Worm (Caenorhabditis elegans) whole organism, late embryonic: ENCODE measurements around the gene nhx-4.

Source experiments
- C08G9.2 ChIP-seq: sonication (generic microtip); optimal IDR thresholded peaks from 2 replicates; lab custom pipeline; 2016; ENCODE audit warnings: mild to moderate bottlenecking, missing genetic modification characterization, moderate library complexity, missing compliant biosample characterization
- C38D4.7 ChIP-seq: fragments of 200-800 bp; sonication (Bioruptor generic); optimal IDR thresholded peaks from 2 replicates; lab custom pipeline; 2018; ENCODE audit warnings: mild to moderate bottlenecking, missing genetic modification characterization, moderate library complexity, missing compliant biosample characterization
- F13H6.1 ChIP-seq: sonication (generic microtip); optimal IDR thresholded peaks from 2 replicates; lab custom pipeline; 2016; ENCODE audit warnings: missing genetic modification characterization, missing compliant biosample characterization
- K02D7.2 ChIP-seq: sonication (generic microtip); optimal IDR thresholded peaks from 2 replicates; lab custom pipeline; 2017; ENCODE audit warnings: mild to moderate bottlenecking, missing genetic modification characterization, missing compliant biosample characterization
- K09A11.1 ChIP-seq: sonication (generic microtip); optimal IDR thresholded peaks from 2 replicates; lab custom pipeline; 2017; ENCODE audit warnings: antibody characterized with exemption, mild to moderate bottlenecking, missing genetic modification characterization, missing compliant biosample characterization; ENCODE audit not compliant: insufficient read depth
- Y22D7AL.16 ChIP-seq: sonication (generic microtip); optimal IDR thresholded peaks from 2 replicates; lab custom pipeline; 2016; ENCODE audit warnings: missing genetic modification characterization, missing compliant biosample characterization
- ahr-1 ChIP-seq: sonication (generic microtip); optimal IDR thresholded peaks from 2 replicates; lab custom pipeline; 2016; ENCODE audit warnings: missing genetic modification characterization, missing compliant biosample characterization
- ceh-19 ChIP-seq: fragments of 200-800 bp; sonication (Bioruptor generic); optimal IDR thresholded peaks from 2 replicates; lab custom pipeline; 2018; ENCODE audit warnings: mild to moderate bottlenecking, missing genetic modification characterization, missing compliant biosample characterization
- ceh-22 ChIP-seq: sonication (generic microtip); optimal IDR thresholded peaks from 2 replicates; lab custom pipeline; 2017; ENCODE audit warnings: missing biosample characterization, missing genetic modification characterization
- ceh-30 ChIP-seq: fragments of 150-350 bp; optimal IDR thresholded peaks from 2 replicates; lab custom pipeline; 2014; ENCODE audit warnings: missing biosample characterization, missing genetic modification characterization
- ceh-48 ChIP-seq: sonication (generic microtip); optimal IDR thresholded peaks from 2 replicates; lab custom pipeline; 2016; ENCODE audit warnings: missing genetic modification characterization, inconsistent platforms, missing compliant biosample characterization
- ceh-6 ChIP-seq: fragments of 200-800 bp; sonication (Bioruptor generic); optimal IDR thresholded peaks from 2 replicates; lab custom pipeline; 2018; ENCODE audit warnings: mild to moderate bottlenecking, missing genetic modification characterization, missing compliant biosample characterization
- elt-2 ChIP-seq: sonication (generic microtip); optimal IDR thresholded peaks from 2 replicates; lab custom pipeline; 2016; ENCODE audit warnings: missing genetic modification reagents, missing genetic modification characterization, missing compliant biosample characterization
- eyg-1 ChIP-seq: sonication (generic microtip); optimal IDR thresholded peaks from 2 replicates; lab custom pipeline; 2016; ENCODE audit warnings: missing genotype, missing genetic modification characterization, missing compliant biosample characterization
- fax-1 ChIP-seq: sonication (generic microtip); optimal IDR thresholded peaks from 2 replicates; lab custom pipeline; 2016; ENCODE audit warnings: missing genotype, missing genetic modification characterization, missing compliant biosample characterization
- fkh-10 ChIP-seq: fragments of 150-350 bp; optimal IDR thresholded peaks from 2 replicates; lab custom pipeline; 2014; ENCODE audit warnings: missing biosample characterization, missing genetic modification reagents, missing genetic modification characterization
- fkh-6 ChIP-seq: sonication (generic microtip); optimal IDR thresholded peaks from 2 replicates; lab custom pipeline; 2016; ENCODE audit warnings: missing genetic modification characterization, missing compliant biosample characterization
- gmeb-2 ChIP-seq: sonication (generic microtip); optimal IDR thresholded peaks from 2 replicates; lab custom pipeline; 2016; ENCODE audit warnings: missing genetic modification characterization, inconsistent platforms, missing compliant biosample characterization
- hlh-13 ChIP-seq: fragments of 200-800 bp; sonication (Bioruptor generic); optimal IDR thresholded peaks from 2 replicates; lab custom pipeline; 2018; ENCODE audit warnings: mild to moderate bottlenecking, missing genetic modification characterization, missing compliant biosample characterization
- hlh-15 ChIP-seq: sonication (generic microtip); optimal IDR thresholded peaks from 2 replicates; lab custom pipeline; 2016; ENCODE audit warnings: missing genetic modification characterization, missing compliant biosample characterization
- hlh-30 ChIP-seq: sonication (generic microtip); optimal IDR thresholded peaks from 2 replicates; lab custom pipeline; 2017; ENCODE audit warnings: antibody characterized with exemption, missing genetic modification characterization, missing compliant biosample characterization; ENCODE audit not compliant: insufficient read depth
- hlh-6 ChIP-seq: sonication (generic microtip); optimal IDR thresholded peaks from 2 replicates; lab custom pipeline; 2016; ENCODE audit warnings: missing genotype, missing genetic modification characterization, missing compliant biosample characterization
- hlh-8 ChIP-seq: sonication (generic microtip); optimal IDR thresholded peaks from 2 replicates; lab custom pipeline; 2016; ENCODE audit warnings: missing genotype, missing genetic modification characterization, missing compliant biosample characterization
- lim-6 ChIP-seq: sonication (generic microtip); optimal IDR thresholded peaks from 2 replicates; lab custom pipeline; 2016; ENCODE audit warnings: missing genetic modification characterization, missing compliant biosample characterization
- lin-11 ChIP-seq: fragments of 200-800 bp; sonication (Bioruptor generic); optimal IDR thresholded peaks from 2 replicates; lab custom pipeline; 2018; ENCODE audit warnings: mild to moderate bottlenecking, missing genetic modification characterization, missing compliant biosample characterization
- mec-3 ChIP-seq: sonication (generic microtip); optimal IDR thresholded peaks from 2 replicates; lab custom pipeline; 2016; ENCODE audit warnings: borderline replicate concordance, missing genetic modification characterization, missing compliant biosample characterization
- nfya-1 ChIP-seq: sonication (generic microtip); optimal IDR thresholded peaks from 2 replicates; lab custom pipeline; 2017; ENCODE audit warnings: missing genetic modification characterization, mild to moderate bottlenecking, missing compliant biosample characterization, antibody characterized with exemption, moderate library complexity
- nhr-11 ChIP-seq: fragments of 150-350 bp; optimal IDR thresholded peaks from 2 replicates; lab custom pipeline; 2014; ENCODE audit warnings: missing biosample characterization, missing genetic modification characterization
- nhr-232 ChIP-seq: sonication (generic microtip); optimal IDR thresholded peaks from 2 replicates; lab custom pipeline; 2016; ENCODE audit warnings: missing genetic modification characterization, missing compliant biosample characterization
- npax-4 ChIP-seq: sonication (generic microtip); optimal IDR thresholded peaks from 2 replicates; lab custom pipeline; 2016; ENCODE audit warnings: missing genetic modification characterization, missing compliant biosample characterization
- odd-2 ChIP-seq: sonication (generic microtip); optimal IDR thresholded peaks from 2 replicates; lab custom pipeline; 2017; ENCODE audit warnings: antibody characterized with exemption, mild to moderate bottlenecking, missing genetic modification characterization, missing compliant biosample characterization
- pat-9 ChIP-seq: fragments of 200-800 bp; sonication (Bioruptor generic); optimal IDR thresholded peaks from 2 replicates; lab custom pipeline; 2018; ENCODE audit warnings: mild to moderate bottlenecking, missing genetic modification characterization, moderate library complexity, missing compliant biosample characterization
- pax-1 ChIP-seq: fragments of 150-350 bp; optimal IDR thresholded peaks from 2 replicates; lab custom pipeline; 2014; ENCODE audit warnings: missing biosample characterization, missing genetic modification characterization
- pqm-1 ChIP-seq: sonication (generic microtip); optimal IDR thresholded peaks from 2 replicates; lab custom pipeline; 2016; ENCODE audit warnings: missing genetic modification characterization, missing compliant biosample characterization
- pros-1 ChIP-seq: fragments of 150-350 bp; optimal IDR thresholded peaks from 2 replicates; lab custom pipeline; 2014; ENCODE audit warnings: missing biosample characterization, missing genetic modification reagents, missing genetic modification characterization
- ref-2 ChIP-seq: sonication (generic microtip); optimal IDR thresholded peaks from 2 replicates; lab custom pipeline; 2016; ENCODE audit warnings: missing genetic modification characterization, missing compliant biosample characterization
- rnt-1 ChIP-seq: sonication (generic microtip); optimal IDR thresholded peaks from 2 replicates; lab custom pipeline; 2016; ENCODE audit warnings: missing genetic modification characterization, missing compliant biosample characterization
- sox-2 ChIP-seq: fragments of 200-800 bp; sonication (Bioruptor generic); IDR thresholded peaks from 2 replicates; pipeline ENCODE4 v1.3.6; 2022; ENCODE audit warnings: missing genetic modification reagents, missing genetic modification characterization, missing compliant biosample characterization
- sox-4 ChIP-seq: sonication (generic microtip); optimal IDR thresholded peaks from 2 replicates; lab custom pipeline; 2017; ENCODE audit warnings: mild to moderate bottlenecking, missing genetic modification characterization, inconsistent platforms, missing compliant biosample characterization
- tbx-2 ChIP-seq: sonication (generic microtip); optimal IDR thresholded peaks from 2 replicates; lab custom pipeline; 2016; ENCODE audit warnings: missing genetic modification characterization, missing compliant biosample characterization
- unc-3 ChIP-seq, 2 experiments: fragments of 200-800 bp in 1 of 2; sonication (Bioruptor generic) in 1 of 2; sonication (generic microtip) in 1 of 2; conservative IDR thresholded peaks in 1 of 2; optimal IDR thresholded peaks in 1 of 2; 2 replicates each; pipeline versions ENCODE4 v1.3.6 to Lab custom; 2016 to 2022; ENCODE audit warnings: missing compliant biosample characterization in 2 of 2, missing genetic modification characterization in 2 of 2, missing genetic modification reagents in 1 of 2
- unc-42 ChIP-seq: sonication (generic microtip); optimal IDR thresholded peaks from 2 replicates; lab custom pipeline; 2016; ENCODE audit warnings: missing genotype, missing genetic modification characterization, missing compliant biosample characterization
- unc-55 ChIP-seq: sonication (generic microtip); optimal IDR thresholded peaks from 2 replicates; lab custom pipeline; 2017; ENCODE audit warnings: missing biosample characterization, missing genetic modification reagents, missing genetic modification characterization
- unc-86 ChIP-seq: sonication (generic microtip); optimal IDR thresholded peaks from 2 replicates; lab custom pipeline; 2016; ENCODE audit warnings: missing genetic modification characterization, missing compliant biosample characterization
- ztf-16 ChIP-seq: sonication (generic microtip); optimal IDR thresholded peaks from 2 replicates; lab custom pipeline; 2017; ENCODE audit warnings: missing genetic modification characterization, missing compliant biosample characterization

The nhx-4 gene

ce11 chrX:6899848-6900247 is 14.2 kb upstream of the nhx-4 start, which contains the start of gene F14B8.4:
Gene F14B8.4, minus strand, starts transcription at chrX:6899948.
- no peak for TF ChIP-seq ztf-16 (tag; lab: Kevin White, UChicago)
- no peak for TF ChIP-seq gmeb-2
- TF ChIP-seq Y22D7AL.16 (tag; lab: Kevin White, UChicago): no peak
- TF ChIP-seq ceh-22 (tag; lab: Kevin White, UChicago): no peak
- TF ChIP-seq nhr-11 (tag; lab: Kevin White, UChicago): no peak
- TF ChIP-seq rnt-1 (tag; lab: Kevin White, UChicago): no peak
- TF ChIP-seq odd-2 (tag; lab: Kevin White, UChicago): no peak
- TF ChIP-seq fkh-6 (tag; lab: Kevin White, UChicago): no peak
- TF ChIP-seq unc-55: no peak
- TF ChIP-seq ref-2 (tag; lab: Kevin White, UChicago): no peak
- no peak for TF ChIP-seq unc-86 (tag; lab: Kevin White, UChicago)
- no peak for TF ChIP-seq pros-1 (tag; lab: Kevin White, UChicago)
- TF ChIP-seq sox-4: no peak
- no peak for TF ChIP-seq hlh-15 (tag; lab: Kevin White, UChicago)
- no peak for TF ChIP-seq nhr-232 (tag; lab: Kevin White, UChicago)

- TF ChIP-seq npax-4: no peak
- TF ChIP-seq rnt-1 (tag; lab: Kevin White, UChicago): no peak
- TF ChIP-seq hlh-15 (tag; lab: Kevin White, UChicago): no peak
- TF ChIP-seq unc-86 (tag; lab: Kevin White, UChicago): no peak
- TF ChIP-seq unc-55: no peak
- TF ChIP-seq gmeb-2: no peak
- TF ChIP-seq K09A11.1: no peak
These were observed 13.0 kb upstream of the nhx-4 start, which contains the start of gene pes-23 for ce11 chrX:6901078-6901477. Gene pes-23, plus strand, starts transcription at chrX:6901378.

- peak; percentile 73 for TF ChIP-seq unc-3 (GFP tag; conservative IDR thresholded peaks at IDR 0.05; lab: Robert Waterston, UW)
- peak; percentile 60 for TF ChIP-seq unc-3 (tag; optimal IDR thresholded peaks at IDR 0.05; lab: Kevin White, UChicago)
- TF ChIP-seq K02D7.2 (tag; lab: Kevin White, UChicago): peak; percentile 3
- TF ChIP-seq unc-55: no peak
- TF ChIP-seq pax-1 (tag; lab: Kevin White, UChicago): no peak
- peak; percentile 61 for TF ChIP-seq sox-4
- peak; percentile 47 for TF ChIP-seq rnt-1 (tag; lab: Kevin White, UChicago)
- TF ChIP-seq C38D4.7 (GFP tag; lab: Kevin White, UChicago): peak; percentile 58
- TF ChIP-seq ahr-1 (tag; lab: Kevin White, UChicago): no peak
- peak; percentile 68 for TF ChIP-seq pat-9 (tag; lab: Kevin White, UChicago)
- peak; percentile 26 for TF ChIP-seq hlh-8 (tag; lab: Kevin White, UChicago)
- TF ChIP-seq tbx-2 (tag; lab: Kevin White, UChicago): peak; percentile 63
- peak; percentile 76 for TF ChIP-seq gmeb-2
- TF ChIP-seq unc-42: no peak
- no peak for TF ChIP-seq odd-2 (tag; lab: Kevin White, UChicago)
- TF ChIP-seq ceh-22 (tag; lab: Kevin White, UChicago): no peak
- no peak for TF ChIP-seq K09A11.1
- peak; percentile 79 for TF ChIP-seq hlh-6 (tag; lab: Kevin White, UChicago)
- TF ChIP-seq hlh-13 (GFP tag; lab: Kevin White, UChicago): no peak
- no peak for TF ChIP-seq nhr-11 (tag; lab: Kevin White, UChicago)
- TF ChIP-seq hlh-30 (tag; lab: Kevin White, UChicago): no peak
- peak; percentile 41 for TF ChIP-seq ref-2 (tag; lab: Kevin White, UChicago)
- TF ChIP-seq ceh-48 (tag; lab: Kevin White, UChicago): peak; percentile 46
- TF ChIP-seq ceh-6 (GFP tag; lab: Kevin White, UChicago): peak; percentile 75
- TF ChIP-seq lim-6 (tag; lab: Kevin White, UChicago): no peak
- TF ChIP-seq ceh-30: peak; percentile 8
- no peak for TF ChIP-seq fkh-10 (GFP tag; lab: Kevin White, UChicago)
- TF ChIP-seq C08G9.2 (tag; lab: Kevin White, UChicago): no peak
- TF ChIP-seq pqm-1 (tag; lab: Kevin White, UChicago): peak; percentile 64
- peak; percentile 40 for TF ChIP-seq nfya-1 (tag; lab: Kevin White, UChicago)
- TF ChIP-seq fax-1 (tag; lab: Kevin White, UChicago): peak; percentile 57
- peak; percentile 62 for TF ChIP-seq ceh-19 (GFP tag; lab: Kevin White, UChicago)
- peak; percentile 77 for TF ChIP-seq elt-2 (tag; lab: Kevin White, UChicago)
- TF ChIP-seq mec-3: no peak
- TF ChIP-seq ztf-16 (tag; lab: Kevin White, UChicago): peak; percentile 71
- peak; percentile 63 for TF ChIP-seq lin-11 (tag; lab: Kevin White, UChicago)
- TF ChIP-seq F13H6.1 (tag; lab: Kevin White, UChicago): no peak
- TF ChIP-seq eyg-1 (tag; lab: Kevin White, UChicago): no peak
- TF ChIP-seq fkh-6 (tag; lab: Kevin White, UChicago): peak; percentile 51
- peak; percentile 35; the same call in 1 of the 2 replicates for TF ChIP-seq sox-2 (GFP tag; lab: Robert Waterston, UW)
- peak; percentile 48 for TF ChIP-seq Y22D7AL.16 (tag; lab: Kevin White, UChicago)
These were observed 11.1 kb upstream of the nhx-4 start for ce11 chrX:6902958-6903357.
